Worm (Caenorhabditis elegans): ENCODE data around the gene bath-2.

ce11 chrII:1926162-1926561 is 3.6 kb upstream of the bath-2 start, which contains the start of gene F52C6.2:
- TF ChIP-seq T22C8.4 (GFP tag; IDR thresholded peaks at IDR 0.05) (no peak), ref-1 (GFP tag; conservative IDR thresholded peaks at IDR 0.05) (no peak), cog-1 (tag; optimal IDR thresholded peaks at IDR 0.05) (no peak), ztf-29 (GFP tag; IDR thresholded peaks at IDR 0.05) (no peak), ztf-23 (GFP tag; IDR thresholded peaks at IDR 0.05) (no peak)
